Worm (Caenorhabditis elegans) whole organism, L4 larva: ENCODE results near the gene pqn-90.

ENCODE experiments used
- ama-1 ChIP-seq: fragments of 150-350 bp; optimal IDR thresholded peaks from 2 replicates; lab custom pipeline; 2014; ENCODE audit warnings: inconsistent platforms, mixed read lengths
- nhr-237 ChIP-seq: sonication (generic microtip); optimal IDR thresholded peaks from 2 replicates; lab custom pipeline; 2017; ENCODE audit warnings: missing biosample characterization, missing genetic modification characterization
- nhr-28 ChIP-seq: fragments of 150-350 bp; optimal IDR thresholded peaks from 2 replicates; lab custom pipeline; 2014; ENCODE audit warnings: missing biosample characterization, missing genetic modification characterization
- saeg-2 ChIP-seq: fragments of 200-800 bp; sonication (Bioruptor generic); IDR thresholded peaks from 2 replicates; pipeline ENCODE4 v1.3.6; 2022; ENCODE audit warnings: missing genetic modification reagents, missing genetic modification characterization, missing compliant biosample characterization
- zip-11 ChIP-seq: fragments of 200-800 bp; sonication (Bioruptor generic); IDR thresholded peaks from 2 replicates; pipeline ENCODE4 v1.3.6; 2022; ENCODE audit warnings: missing genetic modification characterization, missing compliant biosample characterization

ce11 chrIV:15315502-15315901 is 24.4 kb upstream of the pqn-90 start:
- no peak for TF ChIP-seq ama-1
- no peak for TF ChIP-seq nhr-28 (tag; lab: Kevin White, UChicago)
- no peak for TF ChIP-seq saeg-2 (GFP tag; lab: Robert Waterston, UW)
- TF ChIP-seq zip-11 (GFP tag; lab: Robert Waterston, UW), result no peak
- no peak for TF ChIP-seq nhr-237 (tag; lab: Kevin White, UChicago)
